Fruit fly (Drosophila melanogaster) whole organism, embryonic: ENCODE results near the gene dachs.
A peak's percentile ranks its signal among the peaks of the same experiment; 100 is the strongest.

Experiments used
- CG10267 ChIP-seq: fragments of 200-800 bp; sonication (Bioruptor generic); optimal IDR thresholded peaks from 2 replicates; lab custom pipeline; 2018; ENCODE audit warnings: missing biosample characterization, mild to moderate bottlenecking, missing genetic modification characterization, moderate library complexity
- CG10959 ChIP-seq: fragments of 200-800 bp; sonication (Bioruptor generic); IDR thresholded peaks from 2 replicates; pipeline ENCODE4 v1.3.6; 2022; ENCODE audit warnings: missing biosample characterization, missing genetic modification characterization
- CG11723 ChIP-seq: fragments of 200-800 bp; sonication (Bioruptor generic); optimal IDR thresholded peaks from 2 replicates; lab custom pipeline; 2017; ENCODE audit warnings: missing biosample characterization, mild to moderate bottlenecking, missing genetic modification characterization
- CG12744 ChIP-seq: fragments of 200-800 bp; sonication (Bioruptor generic); optimal IDR thresholded peaks from 2 replicates; lab custom pipeline; 2016; ENCODE audit warnings: missing biosample characterization, missing genetic modification characterization
- CG14441 ChIP-seq: fragments of 200-800 bp; sonication (Bioruptor generic); IDR thresholded peaks from 2 replicates; pipeline ENCODE4 v1.3.6; 2022; ENCODE audit warnings: missing biosample characterization, missing genetic modification characterization
- CG14710 ChIP-seq: fragments of 200-800 bp; sonication (Bioruptor generic); optimal IDR thresholded peaks from 3 replicates; lab custom pipeline; 2019; ENCODE audit warnings: missing biosample characterization, mild to moderate bottlenecking, missing genetic modification characterization, moderate library complexity
- CG15601 ChIP-seq: fragments of 200-800 bp; sonication (Bioruptor generic); optimal IDR thresholded peaks from 3 replicates; lab custom pipeline; 2019; ENCODE audit warnings: missing biosample characterization, mild to moderate bottlenecking, missing genetic modification characterization, moderate library complexity
- CG1602 ChIP-seq: fragments of 200-800 bp; sonication (Bioruptor generic); optimal IDR thresholded peaks from 3 replicates; lab custom pipeline; 2016; ENCODE audit warnings: missing biosample characterization, missing genetic modification characterization
- CG1792 ChIP-seq: fragments of 200-800 bp; sonication (Bioruptor generic); optimal IDR thresholded peaks from 2 replicates; lab custom pipeline; 2016; ENCODE audit warnings: missing biosample characterization, missing genetic modification characterization
- CG2116 ChIP-seq: fragments of 200-800 bp; sonication (Bioruptor generic); optimal IDR thresholded peaks from 3 replicates; lab custom pipeline; 2018; ENCODE audit warnings: missing biosample characterization, mild to moderate bottlenecking, missing genetic modification characterization
- CG30020 ChIP-seq: fragments of 200-800 bp; optimal IDR thresholded peaks from 2 replicates; lab custom pipeline; 2019; ENCODE audit warnings: missing biosample characterization, mild to moderate bottlenecking, missing genetic modification characterization, moderate library complexity
- CG32532 ChIP-seq: fragments of 200-800 bp; sonication (Bioruptor generic); IDR thresholded peaks from 2 replicates; pipeline ENCODE4 v1.3.6; 2022; ENCODE audit warnings: missing biosample characterization, missing genetic modification characterization
- CG3281 ChIP-seq: fragments of 200-800 bp; sonication (Bioruptor generic); optimal IDR thresholded peaks from 3 replicates; lab custom pipeline; 2017; ENCODE audit warnings: missing biosample characterization, mild to moderate bottlenecking, missing genetic modification characterization
- CG5245 ChIP-seq: fragments of 200-800 bp; sonication (Bioruptor generic); optimal IDR thresholded peaks from 3 replicates; lab custom pipeline; 2016; ENCODE audit warnings: missing biosample characterization, missing genetic modification characterization
- CG8281 ChIP-seq: fragments of 200-800 bp; sonication (Bioruptor generic); optimal IDR thresholded peaks from 2 replicates; lab custom pipeline; 2018; ENCODE audit warnings: missing biosample characterization, mild to moderate bottlenecking, missing genetic modification characterization, moderate library complexity
- CG9817 ChIP-seq: fragments of 200-800 bp; sonication (Bioruptor generic); optimal IDR thresholded peaks from 2 replicates; lab custom pipeline; 2018; ENCODE audit warnings: missing biosample characterization, mild to moderate bottlenecking, missing genetic modification characterization, moderate library complexity
- CTCF ChIP-seq: fragments of 200-800 bp; sonication (Bioruptor generic); optimal IDR thresholded peaks from 2 replicates; lab custom pipeline; 2017; ENCODE audit warnings: missing biosample characterization, mild to moderate bottlenecking, missing genetic modification characterization, moderate library complexity
- Dfd ChIP-seq, 2 experiments: fragments of >200 bp; optimal IDR thresholded peaks; 2 replicates each; lab custom pipeline; 2017; ENCODE audit warnings: missing biosample characterization in 2 of 2, missing genetic modification characterization in 2 of 2
- Dll ChIP-seq: fragments of 200-800 bp; sonication (Bioruptor generic); IDR thresholded peaks from 4 replicates; pipeline ENCODE4 v1.3.6; 2022; ENCODE audit warnings: missing biosample characterization, missing genetic modification characterization; ENCODE audit not compliant: partially characterized antibody
- Ets65A ChIP-seq: fragments of 200-800 bp; sonication (Bioruptor generic); peaks from one replicate; lab custom pipeline; 2016; ENCODE audit warnings: missing biosample characterization, missing genetic modification characterization
- Gsc ChIP-seq: fragments of 200-800 bp; sonication (Bioruptor generic); IDR thresholded peaks from 2 replicates; pipeline ENCODE4 v1.3.6; 2022; ENCODE audit warnings: missing biosample characterization, missing genetic modification characterization
- Gug ChIP-seq: fragments of 200-800 bp; sonication (Bioruptor generic); IDR thresholded peaks from 4 replicates; pipeline ENCODE4 v1.3.6; 2022; ENCODE audit warnings: missing biosample characterization, missing genetic modification characterization
- MBD-R2 ChIP-seq: fragments of 200-800 bp; sonication (Bioruptor generic); IDR thresholded peaks from 2 replicates; pipeline ENCODE4 v1.3.6; 2022; ENCODE audit warnings: missing biosample characterization, missing genetic modification characterization
- Mad ChIP-seq: fragments of 200-800 bp; sonication (Bioruptor generic); optimal IDR thresholded peaks from 2 replicates; lab custom pipeline; 2016; ENCODE audit warnings: missing biosample characterization, missing genetic modification characterization
- Med ChIP-seq: fragments of 200-800 bp; sonication (Bioruptor generic); peaks from one replicate; lab custom pipeline; 2016; ENCODE audit warnings: missing biosample characterization, missing genetic modification characterization, mild to moderate bottlenecking, inconsistent platforms, moderate library complexity
- NK7.1 ChIP-seq: fragments of 200-800 bp; sonication (Bioruptor generic); optimal IDR thresholded peaks from 3 replicates; lab custom pipeline; 2016; ENCODE audit warnings: missing biosample characterization, missing genetic modification characterization
- Ptx1 ChIP-seq: fragments of 200-800 bp; sonication (Bioruptor generic); IDR thresholded peaks from 2 replicates; pipeline ENCODE4 v1.3.6; 2022; ENCODE audit warnings: missing biosample characterization, missing genetic modification characterization
- Sin3A ChIP-seq: fragments of >200 bp; optimal IDR thresholded peaks from 2 replicates; lab custom pipeline; 2018
- Six4 ChIP-seq: fragments of 200-800 bp; sonication (Bioruptor generic); optimal IDR thresholded peaks from 2 replicates; lab custom pipeline; 2016; ENCODE audit warnings: missing biosample characterization, missing genetic modification characterization
- Sox102F ChIP-seq: fragments of 200-800 bp; sonication (Bioruptor generic); optimal IDR thresholded peaks from 2 replicates; lab custom pipeline; 2018; ENCODE audit warnings: missing biosample characterization, mild to moderate bottlenecking, missing genetic modification characterization, moderate library complexity
- Spps ChIP-seq: fragments of 200-800 bp; sonication (Bioruptor generic); optimal IDR thresholded peaks from 2 replicates; lab custom pipeline; 2018; ENCODE audit warnings: missing biosample characterization, mild to moderate bottlenecking, missing genetic modification characterization
- Xbp1 ChIP-seq: fragments of 200-800 bp; sonication (Bioruptor generic); optimal IDR thresholded peaks from 3 replicates; lab custom pipeline; 2016; ENCODE audit warnings: missing biosample characterization, mild to moderate bottlenecking, missing genetic modification characterization
- az2 ChIP-seq: fragments of 200-800 bp; sonication (Bioruptor generic); optimal IDR thresholded peaks from 3 replicates; lab custom pipeline; 2016; ENCODE audit warnings: missing biosample characterization, missing genetic modification characterization
- chinmo ChIP-seq: fragments of 200-800 bp; sonication (Bioruptor generic); IDR thresholded peaks from 4 replicates; pipeline ENCODE4 v1.3.6; 2022; ENCODE audit warnings: missing biosample characterization, missing genetic modification characterization; ENCODE audit not compliant: partially characterized antibody
- corto ChIP-seq: fragments of 200-800 bp; sonication (Bioruptor generic); optimal IDR thresholded peaks from 2 replicates; lab custom pipeline; 2016; ENCODE audit warnings: missing biosample characterization, mild to moderate bottlenecking, missing genetic modification characterization, moderate library complexity
- crc ChIP-seq: fragments of 200-800 bp; sonication (Bioruptor generic); optimal IDR thresholded peaks from 2 replicates; lab custom pipeline; 2016; ENCODE audit warnings: missing biosample characterization, missing genetic modification characterization
- grau ChIP-seq: fragments of 200-800 bp; optimal IDR thresholded peaks from 3 replicates; lab custom pipeline; 2019; ENCODE audit warnings: missing biosample characterization, mild to moderate bottlenecking, missing genetic modification characterization, moderate library complexity
- gro ChIP-seq: fragments of 200-800 bp; sonication (Bioruptor generic); optimal IDR thresholded peaks from 2 replicates; lab custom pipeline; 2016; ENCODE audit warnings: missing biosample characterization, missing genetic modification characterization
- hbn ChIP-seq: fragments of 200-800 bp; sonication (Bioruptor generic); IDR thresholded peaks from 2 replicates; pipeline ENCODE4 v1.3.6; 2022; ENCODE audit warnings: missing biosample characterization, missing genetic modification characterization; ENCODE audit not compliant: partially characterized antibody
- lab ChIP-seq: fragments of 200-800 bp; sonication (Bioruptor generic); optimal IDR thresholded peaks from 3 replicates; lab custom pipeline; 2017; ENCODE audit warnings: missing biosample characterization, missing genetic modification characterization, mild to moderate bottlenecking, moderate library complexity, missing genetic modification reagents
- lola ChIP-seq, 3 experiments: fragments of >200 bp in 2 of 3; fragments of 200-800 bp in 1 of 3; sonication (Bioruptor generic) in 1 of 3; optimal IDR thresholded peaks; 2 replicates each; lab custom pipeline; 2017 to 2019; ENCODE audit warnings: missing biosample characterization in 3 of 3, missing genetic modification characterization in 3 of 3, mild to moderate bottlenecking in 1 of 3, moderate library complexity in 1 of 3
- mam ChIP-seq: fragments of 200-800 bp; sonication (Bioruptor generic); optimal IDR thresholded peaks from 3 replicates; lab custom pipeline; 2016; ENCODE audit warnings: missing biosample characterization, missing genetic modification characterization
- oc ChIP-seq: fragments of 200-800 bp; sonication (Bioruptor generic); optimal IDR thresholded peaks from 2 replicates; lab custom pipeline; 2018; ENCODE audit warnings: missing biosample characterization, mild to moderate bottlenecking, missing genetic modification characterization, moderate library complexity
- onecut ChIP-seq: fragments of 200-800 bp; sonication (Bioruptor generic); IDR thresholded peaks from 2 replicates; pipeline ENCODE4 v1.3.6; 2022; ENCODE audit warnings: missing biosample characterization, missing genetic modification characterization
- pfk ChIP-seq: fragments of 200-800 bp; sonication (Bioruptor generic); optimal IDR thresholded peaks from 2 replicates; lab custom pipeline; 2018; ENCODE audit warnings: missing biosample characterization, mild to moderate bottlenecking, missing genetic modification characterization, moderate library complexity
- slbo ChIP-seq: fragments of 200-800 bp; sonication (Bioruptor generic); IDR thresholded peaks from 2 replicates; pipeline ENCODE4 v1.3.6; 2022; ENCODE audit warnings: missing biosample characterization, missing genetic modification characterization
- slou ChIP-seq: fragments of 200-800 bp; sonication (Bioruptor generic); optimal IDR thresholded peaks from 3 replicates; lab custom pipeline; 2016; ENCODE audit warnings: missing biosample characterization, missing genetic modification characterization
- slp2 ChIP-seq: fragments of 200-800 bp; sonication (Bioruptor generic); optimal IDR thresholded peaks from 2 replicates; lab custom pipeline; 2016; ENCODE audit warnings: missing biosample characterization, missing genetic modification characterization
- tin ChIP-seq: fragments of 200-800 bp; sonication (Bioruptor generic); optimal IDR thresholded peaks from 3 replicates; lab custom pipeline; 2016; ENCODE audit warnings: missing biosample characterization, missing genetic modification characterization
- tna ChIP-seq: fragments of 200-800 bp; sonication (Bioruptor generic); IDR thresholded peaks from 2 replicates; pipeline ENCODE4 v1.3.6; 2022; ENCODE audit warnings: missing biosample characterization, missing genetic modification characterization; ENCODE audit not compliant: partially characterized antibody
- vvl ChIP-seq: fragments of 200-800 bp; sonication (Bioruptor generic); IDR thresholded peaks from 2 replicates; pipeline ENCODE4 v1.3.6; 2022; ENCODE audit warnings: missing biosample characterization, missing genetic modification characterization

Gene dachs

dm6 chr2L:8528318-8528717, 61.7 kb downstream of the dachs start, which contains the start of the genes lmgA and lmgB (continued):
- TF ChIP-seq az2 (GFP tag; lab: Kevin White, UChicago) (peak; percentile 45), oc (tag; lab: Kevin White, UChicago) (peak; percentile 31), MBD-R2 (peak; percentile 70), corto (peak; percentile 35), grau (peak; percentile 35), CTCF (GFP tag; lab: Kevin White, UChicago) (peak; percentile 22), CG8281 (tag; lab: Kevin White, UChicago) (no peak), CG15601 (peak; percentile 44), Sox102F (GFP tag; lab: Kevin White, UChicago) (peak; percentile 36), lola (GFP tag; optimal IDR thresholded peaks at IDR 0.05; lab: Kevin White, UChicago) (no peak), Six4 (peak; percentile 14), CG14441 (GFP tag; lab: Robert Waterston, UW) (peak; percentile 35; the same call in 1 of the 2 replicates), CG12744 (GFP tag; lab: Kevin White, UChicago) (no peak), Dll (GFP tag; lab: Robert Waterston, UW) (peak; percentile 90), onecut (peak; percentile 52), slou (GFP tag; lab: Kevin White, UChicago) (peak; percentile 1), Xbp1 (peak; percentile 72), CG10267 (tag; lab: Kevin White, UChicago) (peak; percentile 68), slp2 (GFP tag; lab: Kevin White, UChicago) (no peak), mam (GFP tag; lab: Kevin White, UChicago) (peak; percentile 53), chinmo (peak; percentile 46; the same call in 3 of the 4 replicates), CG11723 (GFP tag; lab: Kevin White, UChicago) (no peak), Dfd (GFP tag; optimal IDR thresholded peaks at IDR 0.05; lab: Kevin White, UChicago) (peak in 1 of 2 experiments; percentile 4), CG30020 (tag; lab: Kevin White, UChicago) (peak; percentile 11), Ets65A (GFP tag; lab: Kevin White, UChicago) (peak; percentile 66), CG1792 (GFP tag; lab: Kevin White, UChicago) (no peak), lab (no peak), NK7.1 (GFP tag; lab: Kevin White, UChicago) (no peak), Mad (no peak), crc (GFP tag; lab: Kevin White, UChicago) (no peak), slbo (GFP tag; lab: Robert Waterston, UW) (peak; percentile 76), Spps (tag; lab: Kevin White, UChicago) (no peak), gro (GFP tag; lab: Kevin White, UChicago) (peak; percentile 30), Gug (peak; percentile 62; the same call in 3 of the 4 replicates), vvl (peak; percentile 41; the same call in 1 of the 2 replicates), Sin3A (lab: Kevin White, UChicago) (peak; percentile 32), CG2116 (peak; percentile 95), CG14710 (tag; lab: Kevin White, UChicago) (peak; percentile 77), Med (GFP tag; lab: Kevin White, UChicago) (peak; percentile 81), Gsc (GFP tag; lab: Robert Waterston, UW) (no peak), tin (GFP tag; lab: Kevin White, UChicago) (peak; percentile 64), CG32532 (GFP tag; lab: Robert Waterston, UW) (peak; percentile 42; the same call in 1 of the 2 replicates), Ptx1 (peak; percentile 65), CG10959 (GFP tag; lab: Robert Waterston, UW) (no peak), tna (GFP tag; lab: Robert Waterston, UW) (peak; percentile 89), CG9817 (tag; lab: Kevin White, UChicago) (peak; percentile 29), CG5245 (peak; percentile 23), CG1602 (GFP tag; lab: Kevin White, UChicago) (peak; percentile 42), pfk (no peak), CG3281 (no peak), hbn (GFP tag; lab: Robert Waterston, UW) (peak; percentile 72)
